Worm (Caenorhabditis elegans): ENCODE measurements around the gene srg-40.

Gene srg-40

DNA sequence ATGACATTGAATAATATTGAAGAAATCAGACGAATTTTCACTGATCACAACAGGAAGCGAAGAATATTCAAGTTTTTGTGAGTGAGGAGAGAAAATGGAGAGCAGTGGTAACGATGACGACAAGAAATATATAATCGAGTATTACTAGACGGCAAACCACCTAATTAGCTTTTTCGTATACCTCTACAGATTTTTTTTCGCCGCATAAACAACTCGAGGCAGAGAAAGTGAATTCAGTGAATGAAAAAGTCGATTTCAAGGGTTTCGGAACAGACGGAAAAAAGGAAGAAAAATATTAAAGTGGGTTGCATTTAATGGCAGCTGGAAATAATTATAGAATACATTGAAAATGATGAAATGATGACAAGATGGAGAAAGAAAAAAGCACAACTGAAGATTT is 13.2 kb upstream of the srg-40 start, which contains the start of gene gpa-1:
TSS of gene gpa-1 (minus strand) at position 101 of the 400 bp plus-strand sequence.
- TF ChIP-seq him-1 (tag; optimal IDR thresholded peaks at IDR 0.05) (no peak), W03F9.2 (tag; optimal IDR thresholded peaks at IDR 0.05) (no peak), dao-5 (tag; optimal IDR thresholded peaks at IDR 0.05) (no peak)

DNA sequence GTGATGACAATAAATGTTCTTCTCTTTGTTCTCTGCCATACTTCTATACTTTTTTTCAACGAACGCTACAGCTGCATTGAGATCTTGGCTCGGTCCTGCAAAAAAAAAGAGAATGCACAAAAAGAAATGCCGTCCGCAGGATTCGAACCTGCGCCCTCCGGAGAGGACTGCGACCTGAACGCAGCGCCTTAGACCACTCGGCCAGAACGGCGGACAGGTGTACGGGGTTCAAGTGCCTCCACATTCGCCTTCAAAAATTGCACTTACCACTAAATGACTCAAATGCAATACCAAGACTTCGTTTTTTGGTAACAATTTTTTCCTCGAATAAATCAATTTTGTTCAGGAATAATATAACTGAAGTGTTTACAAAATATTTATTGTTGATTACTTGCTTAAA is 10.3 kb upstream of the srg-40 start:
- TF ChIP-seq dao-5 (tag; optimal IDR thresholded peaks at IDR 0.05) (no peak), him-1 (tag; optimal IDR thresholded peaks at IDR 0.05) (no peak), W03F9.2 (tag; optimal IDR thresholded peaks at IDR 0.05) (no peak)

DNA sequence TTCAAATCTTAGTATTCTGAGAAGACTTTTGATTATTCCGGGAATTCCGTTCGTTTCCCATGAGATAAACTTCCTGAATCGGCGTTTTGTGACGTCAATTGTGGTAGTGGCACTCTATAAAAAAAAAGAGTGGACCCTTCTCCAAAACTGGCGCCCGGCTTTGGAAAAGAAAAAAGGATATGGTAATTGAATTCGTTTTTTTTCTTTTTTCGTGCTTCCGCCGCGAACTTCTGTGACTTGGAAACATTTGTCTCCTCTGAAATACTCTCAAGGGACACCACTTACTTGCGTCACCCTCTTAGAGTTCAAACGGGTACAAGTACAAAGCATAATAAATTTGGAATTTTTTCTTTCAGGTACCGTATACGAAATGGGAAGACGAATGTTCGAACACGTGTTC is 8.3 kb upstream of the srg-40 start:
- TF ChIP-seq dao-5 (tag; optimal IDR thresholded peaks at IDR 0.05) (no peak), W03F9.2 (tag; optimal IDR thresholded peaks at IDR 0.05) (no peak), him-1 (tag; optimal IDR thresholded peaks at IDR 0.05) (no peak)

DNA sequence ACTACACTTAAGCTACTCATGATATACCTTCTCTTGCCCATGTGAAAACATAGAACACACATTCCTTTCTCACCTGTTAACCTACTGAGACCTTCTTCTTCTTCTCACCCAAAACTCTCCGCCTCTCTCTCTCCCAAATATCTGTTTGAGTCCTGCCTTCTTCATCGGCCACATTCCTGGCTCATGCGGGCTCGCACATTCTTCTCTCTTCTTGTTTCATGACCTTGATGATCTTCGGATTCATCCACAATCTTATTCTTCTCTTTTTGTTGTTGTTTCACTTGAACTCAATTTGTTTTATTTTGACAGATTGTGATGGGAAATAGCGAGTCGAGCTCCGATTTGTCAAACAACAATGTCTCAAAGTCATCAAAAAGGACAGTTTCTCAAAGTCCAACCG is 7.5 kb upstream of the srg-40 start, which contains the start of gene T19C4.5:
TSS of gene T19C4.5 (plus strand) at position 308 of the 400 bp plus-strand sequence.
- TF ChIP-seq dao-5 (tag; optimal IDR thresholded peaks at IDR 0.05) (no peak), W03F9.2 (tag; optimal IDR thresholded peaks at IDR 0.05) (no peak), him-1 (tag; optimal IDR thresholded peaks at IDR 0.05) (no peak)

DNA sequence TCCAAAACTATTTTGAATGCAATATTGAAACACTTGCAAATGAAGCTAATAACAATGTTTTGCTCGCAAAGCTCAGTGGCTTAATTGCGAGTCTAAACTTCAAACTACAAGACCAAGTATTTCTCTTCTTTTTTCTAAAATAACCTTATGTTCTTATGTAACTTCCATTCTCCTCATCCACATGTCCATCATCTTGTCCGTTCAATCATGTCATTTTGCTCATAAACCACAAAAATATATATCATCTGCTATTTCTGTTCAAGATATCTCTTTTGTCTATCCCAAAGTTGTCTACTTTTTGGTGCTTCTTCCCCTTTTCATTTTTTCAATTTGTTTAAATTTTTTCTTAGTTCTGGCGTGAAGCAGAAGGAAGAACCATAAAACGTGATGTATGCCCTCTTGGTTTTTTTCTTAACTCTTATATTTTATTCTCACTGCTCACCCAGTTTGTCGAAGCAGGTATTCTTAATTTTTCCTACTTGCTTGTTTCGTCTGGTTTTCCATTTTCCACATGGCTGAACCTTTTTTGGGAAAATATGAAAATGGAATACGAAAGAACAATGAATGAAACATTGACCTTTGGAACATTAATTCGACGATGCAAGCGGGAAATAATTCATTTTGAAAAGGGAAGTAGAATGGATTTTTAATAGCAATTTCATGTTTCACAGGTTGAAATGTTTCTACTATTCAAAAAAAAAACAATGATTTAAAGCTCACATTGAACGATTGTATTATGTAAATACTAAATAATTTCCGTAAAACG is 6.4 kb upstream of the srg-40 start:
- TF ChIP-seq him-1 (tag; optimal IDR thresholded peaks at IDR 0.05) (no peak), dao-5 (tag; optimal IDR thresholded peaks at IDR 0.05) (no peak), W03F9.2 (tag; optimal IDR thresholded peaks at IDR 0.05) (no peak)

DNA sequence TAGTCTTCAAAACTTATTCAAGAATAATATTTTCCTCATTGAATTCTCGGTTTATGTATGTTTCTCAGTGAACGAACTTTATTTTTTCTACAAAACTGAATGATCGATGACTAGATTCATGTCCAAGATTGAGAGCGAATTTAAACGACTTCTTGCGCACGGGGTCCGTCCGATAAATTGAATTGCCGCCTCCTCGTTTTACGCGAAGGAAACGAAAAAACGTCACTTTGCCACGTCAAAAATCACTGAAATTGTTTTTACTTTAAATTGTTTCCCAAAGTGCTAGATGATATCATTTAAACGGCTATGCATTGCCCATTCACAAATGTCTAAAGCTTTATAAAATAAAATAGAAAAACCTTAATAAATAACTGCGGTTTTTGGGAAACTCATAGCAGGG is 3.4 kb upstream of the srg-40 start:
- TF ChIP-seq him-1 (tag; optimal IDR thresholded peaks at IDR 0.05) (no peak), W03F9.2 (tag; optimal IDR thresholded peaks at IDR 0.05) (no peak), dao-5 (tag; optimal IDR thresholded peaks at IDR 0.05) (no peak)

DNA sequence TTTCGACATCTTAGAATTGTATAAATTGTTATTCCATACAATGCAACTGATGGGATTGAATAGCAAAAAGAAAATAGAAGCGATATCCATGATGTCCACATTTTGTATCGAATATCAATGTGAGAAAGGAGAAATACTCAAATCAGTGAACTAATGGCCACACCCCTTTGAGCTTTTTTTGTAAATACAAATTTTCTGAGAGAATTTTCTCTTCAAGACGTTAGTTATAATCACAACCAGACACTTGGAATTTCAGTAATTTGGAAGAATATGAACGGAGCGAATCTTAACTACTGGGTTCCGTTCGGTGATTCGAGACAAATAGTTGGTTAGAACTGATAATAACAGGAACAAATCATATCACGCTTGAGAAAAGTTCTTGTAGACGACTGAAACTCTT is 2.6 kb downstream of the srg-40 start, which contains the start of gene srg-41:
TSS of gene srg-41 (minus strand) at position 101 of the 400 bp plus-strand sequence.
- TF ChIP-seq W03F9.2 (tag; optimal IDR thresholded peaks at IDR 0.05) (no peak), dao-5 (tag; optimal IDR thresholded peaks at IDR 0.05) (no peak), him-1 (tag; optimal IDR thresholded peaks at IDR 0.05) (no peak)

DNA sequence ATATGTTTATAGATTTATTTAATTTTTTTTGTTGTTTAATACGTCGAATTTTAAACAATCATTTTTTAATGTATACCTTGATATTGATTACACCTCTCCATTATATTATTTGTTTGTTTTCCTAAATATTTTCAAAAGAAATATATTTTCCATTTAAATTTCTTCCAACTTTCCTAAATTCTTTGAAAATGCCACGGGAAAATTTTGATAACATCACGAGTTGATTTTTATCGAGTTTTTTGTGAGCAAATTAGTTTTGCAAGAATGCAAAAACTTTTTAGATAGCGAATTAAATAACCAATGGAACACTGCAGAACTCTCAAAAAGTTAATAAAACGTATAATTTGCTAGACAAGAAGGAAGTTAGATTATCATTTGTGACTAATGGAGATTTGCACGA is 6.4 kb downstream of the srg-40 start, which contains the start of gene srg-42:
TSS of gene srg-42 (minus strand) at position 101 of the 400 bp plus-strand sequence.
- no peak for TF ChIP-seq dao-5 (tag; optimal IDR thresholded peaks at IDR 0.05)
- no peak for TF ChIP-seq W03F9.2 (tag; optimal IDR thresholded peaks at IDR 0.05)
- TF ChIP-seq him-1 (tag; optimal IDR thresholded peaks at IDR 0.05): no peak

DNA sequence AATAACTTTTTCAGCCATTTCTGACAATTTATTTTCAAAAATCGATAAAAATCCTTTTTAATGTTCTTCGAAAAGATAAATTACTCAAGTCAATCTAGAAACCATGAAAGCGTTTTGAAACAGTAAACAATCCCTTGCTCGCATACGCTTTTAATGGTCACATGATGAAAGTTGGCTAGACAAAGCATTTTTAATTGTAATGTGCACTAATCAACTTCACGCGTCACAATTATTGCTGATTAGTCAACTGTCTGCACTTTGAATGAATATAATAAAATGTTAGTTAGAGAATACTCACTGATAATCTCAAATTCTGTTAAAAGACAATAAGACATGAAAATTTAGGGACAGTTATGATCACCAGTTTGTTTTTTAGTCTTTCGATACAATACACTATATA is 7.8 kb downstream of the srg-40 start:
- TF ChIP-seq W03F9.2 (tag; optimal IDR thresholded peaks at IDR 0.05) (no peak), him-1 (tag; optimal IDR thresholded peaks at IDR 0.05) (no peak), dao-5 (tag; optimal IDR thresholded peaks at IDR 0.05) (no peak)

DNA sequence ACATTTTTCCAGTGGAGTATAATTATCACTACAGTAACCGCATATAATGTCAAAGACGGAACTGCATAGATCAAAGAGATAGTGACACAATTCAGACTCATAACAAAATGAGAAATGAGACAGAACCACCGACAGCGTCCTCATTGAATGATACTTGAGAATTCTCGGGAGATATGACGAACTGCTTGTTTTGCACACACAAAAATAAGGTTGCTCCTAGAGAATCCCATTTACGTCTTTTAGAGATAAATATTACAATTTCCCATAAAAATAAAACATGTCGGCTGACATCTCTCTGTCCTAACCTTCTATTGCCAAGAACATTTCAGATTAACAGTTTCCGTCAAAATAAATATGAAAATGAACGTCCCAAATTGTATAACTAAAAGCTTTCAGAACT is 8.8 kb downstream of the srg-40 start, which contains the start of gene srg-38:
TSS of gene srg-38 (minus strand) at position 101 of the 400 bp plus-strand sequence.
- TF ChIP-seq dao-5 (tag; optimal IDR thresholded peaks at IDR 0.05): no peak
- no peak for TF ChIP-seq him-1 (tag; optimal IDR thresholded peaks at IDR 0.05)
- TF ChIP-seq W03F9.2 (tag; optimal IDR thresholded peaks at IDR 0.05): no peak

DNA sequence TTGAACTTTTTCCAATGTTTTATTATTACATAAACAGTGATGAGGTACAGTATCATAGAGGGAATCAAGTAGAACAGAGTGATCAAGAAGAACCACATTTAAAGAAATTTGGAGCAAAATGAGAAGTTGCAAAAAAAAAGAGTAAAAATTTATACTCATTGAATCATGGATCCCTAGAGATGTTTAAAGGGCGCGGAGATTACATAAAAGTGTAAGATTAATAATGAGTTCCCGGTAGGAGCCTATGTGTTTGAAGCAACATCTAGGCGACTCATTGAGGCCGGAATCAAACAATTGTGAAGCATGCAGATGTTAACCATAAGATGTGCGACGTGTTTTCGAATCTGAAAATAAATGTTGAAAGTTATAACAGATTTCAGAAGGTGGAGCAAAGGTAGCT is 12.0 kb downstream of the srg-40 start, which contains the start of gene srg-39:
TSS of gene srg-39 (minus strand) at position 101 of the 400 bp plus-strand sequence.
- TF ChIP-seq W03F9.2 (tag; optimal IDR thresholded peaks at IDR 0.05) (no peak), him-1 (tag; optimal IDR thresholded peaks at IDR 0.05) (no peak), dao-5 (tag; optimal IDR thresholded peaks at IDR 0.05) (no peak)

DNA sequence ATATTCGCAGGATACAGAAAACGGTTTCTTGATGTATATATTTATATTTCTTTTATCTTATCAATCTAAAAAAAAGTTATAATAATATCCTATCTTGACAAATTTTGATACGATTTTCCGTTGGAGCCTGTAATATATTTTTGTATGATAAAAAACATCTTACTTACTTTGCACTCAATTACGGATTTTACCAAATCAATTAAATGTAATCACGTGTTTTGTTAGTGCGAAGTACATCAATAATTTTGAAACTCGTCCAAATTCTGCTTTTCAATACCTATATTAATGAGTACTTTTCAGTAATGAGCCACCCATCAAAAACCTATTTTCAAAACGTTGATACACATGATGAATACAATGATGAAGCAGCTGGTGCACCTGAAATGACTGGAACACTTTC is 15.0 kb downstream of the srg-40 start, which contains the start of gene T19C4.1:
TSS of gene T19C4.1 (plus strand) at position 301 of the 400 bp plus-strand sequence.
- TF ChIP-seq dao-5 (tag; optimal IDR thresholded peaks at IDR 0.05) (no peak), W03F9.2 (tag; optimal IDR thresholded peaks at IDR 0.05) (no peak), him-1 (tag; optimal IDR thresholded peaks at IDR 0.05) (no peak)

DNA sequence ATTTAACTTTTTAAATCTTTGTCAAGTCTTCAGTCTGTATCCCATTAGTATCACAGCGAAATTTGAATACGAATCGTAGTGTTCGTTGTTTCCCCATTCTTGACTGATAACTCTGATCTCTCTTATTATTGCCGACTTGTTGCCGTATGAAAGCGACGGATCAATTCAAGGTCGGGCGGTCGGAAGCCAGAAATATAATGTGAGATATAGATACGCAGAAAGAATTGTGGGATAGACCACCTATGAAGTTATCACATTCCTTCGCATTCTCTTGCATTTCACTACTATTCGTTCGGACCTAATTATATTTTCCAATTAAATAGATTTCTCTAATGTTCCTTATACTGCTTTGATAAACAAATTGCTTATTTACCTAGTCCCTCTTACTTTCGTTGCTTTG is 15.4 kb downstream of the srg-40 start:
- TF ChIP-seq dao-5 (tag; optimal IDR thresholded peaks at IDR 0.05) (no peak), him-1 (tag; optimal IDR thresholded peaks at IDR 0.05) (no peak), W03F9.2 (tag; optimal IDR thresholded peaks at IDR 0.05) (no peak)

DNA sequence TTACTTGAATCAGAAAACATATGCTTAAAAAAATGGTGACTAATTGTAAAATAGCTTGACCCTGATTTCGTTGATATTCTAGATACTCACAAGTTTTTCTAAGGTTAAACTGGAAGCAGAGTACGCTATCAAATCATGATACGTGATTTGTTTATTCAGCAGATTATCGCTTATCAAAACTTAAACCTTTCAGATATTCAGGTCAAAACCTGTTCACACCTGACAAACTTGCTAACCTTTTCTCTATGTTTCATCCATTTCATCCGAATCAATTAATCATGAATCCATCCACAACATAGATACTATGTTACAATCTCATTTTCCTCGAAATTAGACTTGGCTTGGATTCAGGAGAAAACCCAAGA is 16.6 kb downstream of the srg-40 start:
- TF ChIP-seq dao-5 (tag; optimal IDR thresholded peaks at IDR 0.05): no peak
- TF ChIP-seq W03F9.2 (tag; optimal IDR thresholded peaks at IDR 0.05): no peak
- TF ChIP-seq him-1 (tag; optimal IDR thresholded peaks at IDR 0.05): no peak
